Fruit fly (Drosophila melanogaster) S2 (cell line): Measurements from ENCODE around the gene CG11384.

Experiments
- CG8478 ChIP-seq: fragments of >200 bp; optimal IDR thresholded peaks from 2 replicates; lab custom pipeline; 2018
- CTCF ChIP-seq, 2 experiments: fragments of >200 bp; optimal IDR thresholded peaks; 2 replicates each; lab custom pipeline; 2018

DNA sequence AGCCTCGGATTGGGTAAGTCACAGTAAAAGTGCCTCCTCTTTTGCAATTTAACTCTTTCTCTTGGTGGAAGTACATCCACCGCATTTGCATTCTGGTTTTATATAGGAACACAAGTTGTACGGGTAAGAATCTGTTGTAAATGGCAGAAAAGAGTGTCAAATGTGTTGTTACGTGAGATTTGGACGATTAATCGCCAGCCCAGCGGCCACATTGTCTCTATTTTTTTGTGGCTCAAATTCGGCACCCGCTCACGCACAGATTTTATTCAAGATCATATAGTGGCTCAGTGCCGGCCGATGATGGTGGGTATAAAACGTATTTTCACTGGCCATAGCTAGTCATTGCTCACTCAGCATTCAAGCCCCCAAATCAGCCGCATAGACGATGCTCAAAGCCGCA, 27.6 kb upstream of the CG11384 start, which contains the start of gene CG11381:
- TF ChIP-seq CG8478 (lab: Kevin White, UChicago) (no peak), CTCF (optimal IDR thresholded peaks at IDR 0.05; lab: Kevin White, UChicago) (no peak)
